Worm (Caenorhabditis elegans) whole organism, L4/young adult: ENCODE data around the gene C14C6.8.

ENCODE experiments used
- W03F9.2 ChIP-seq: fragments of 150-350 bp; optimal IDR thresholded peaks from 2 replicates; lab custom pipeline; 2014; ENCODE audit warnings: missing biosample characterization, missing genetic modification characterization
- dao-5 ChIP-seq: sonication (generic microtip); optimal IDR thresholded peaks from 2 replicates; lab custom pipeline; 2016; ENCODE audit warnings: missing genotype, missing genetic modification characterization, moderate library complexity, missing compliant biosample characterization
- him-1 ChIP-seq: sonication (generic microtip); optimal IDR thresholded peaks from 2 replicates; lab custom pipeline; 2016; ENCODE audit warnings: missing genotype, missing genetic modification reagents, missing genetic modification characterization, missing compliant biosample characterization

The C14C6.8 gene

DNA sequence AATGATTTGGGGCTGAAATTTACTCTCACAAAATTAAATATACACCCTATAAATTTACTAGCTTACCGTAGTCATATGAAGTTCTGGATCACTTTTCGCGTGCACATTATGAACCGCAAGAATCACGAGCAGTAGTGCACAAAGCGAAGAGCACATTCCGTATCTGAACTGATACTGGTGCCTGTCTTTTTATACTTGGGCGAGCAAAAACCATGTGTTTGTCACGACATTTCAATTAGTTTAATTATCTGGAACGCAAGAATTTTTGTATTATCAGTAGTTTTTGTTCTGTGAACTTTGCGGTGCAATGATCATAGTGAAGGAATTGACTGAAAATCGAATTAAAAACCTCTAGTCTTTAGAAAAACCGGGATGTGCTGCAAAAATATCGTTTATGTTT lies 28.9 kb downstream of the C14C6.8 start, which contains the start of gene lipl-3:
lipl-3 (minus strand) TSS at position 161 of the 400 bp plus-strand sequence.
- no peak for TF ChIP-seq dao-5 (tag; lab: Kevin White, UChicago)
- TF ChIP-seq him-1 (tag; lab: Kevin White, UChicago) = no peak
- no peak for TF ChIP-seq W03F9.2 (tag; lab: Kevin White, UChicago)

DNA sequence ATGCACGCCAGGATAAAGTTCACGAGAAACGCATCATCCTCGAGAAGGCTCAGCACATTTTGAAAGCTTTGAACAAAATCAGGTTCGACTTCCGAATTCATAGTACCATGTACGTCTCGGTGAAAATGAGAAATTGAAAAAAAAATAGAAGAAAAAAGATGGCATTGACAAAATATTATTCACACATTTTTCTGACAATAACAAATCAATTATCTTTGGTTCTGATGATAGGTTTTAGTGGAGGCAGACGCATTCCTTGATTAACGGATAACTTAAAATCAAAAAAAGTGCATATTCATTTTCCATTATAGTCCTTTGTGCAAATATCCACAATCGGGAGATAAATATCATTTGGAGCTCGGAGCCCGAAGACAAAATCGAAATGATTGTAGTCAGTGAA lies 31.4 kb downstream of the C14C6.8 start, which contains the start of gene srw-107:
srw-107 (minus strand) TSS at position 101 of the 400 bp plus-strand sequence.
- TF ChIP-seq him-1 (tag; lab: Kevin White, UChicago) (no peak), dao-5 (tag; lab: Kevin White, UChicago) (no peak), W03F9.2 (tag; lab: Kevin White, UChicago) (no peak)

DNA sequence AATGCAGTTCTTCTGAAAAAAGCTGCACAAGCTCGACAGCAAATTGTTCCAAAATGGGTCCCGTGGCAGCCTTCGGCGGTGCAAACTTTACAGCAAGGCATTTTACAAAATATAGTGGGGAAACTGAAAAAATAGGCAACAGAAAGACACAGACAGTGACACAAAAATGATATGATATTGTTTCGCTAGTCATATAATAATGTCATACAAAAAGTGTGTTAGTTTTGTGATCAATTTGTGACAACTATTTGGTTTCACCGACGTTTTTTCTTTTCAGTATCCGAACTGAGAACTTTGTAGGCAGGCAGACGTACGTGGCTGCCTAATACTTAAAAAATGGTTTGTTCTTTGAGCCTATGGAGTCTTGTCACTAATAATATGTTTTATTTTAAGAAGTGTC lies 33.5 kb downstream of the C14C6.8 start, which contains the start of gene nhr-210:
nhr-210 (minus strand) TSS at position 101 of the 400 bp plus-strand sequence.
- no peak for TF ChIP-seq dao-5 (tag; lab: Kevin White, UChicago)
- TF ChIP-seq W03F9.2 (tag; lab: Kevin White, UChicago) = no peak
- no peak for TF ChIP-seq him-1 (tag; lab: Kevin White, UChicago)

DNA sequence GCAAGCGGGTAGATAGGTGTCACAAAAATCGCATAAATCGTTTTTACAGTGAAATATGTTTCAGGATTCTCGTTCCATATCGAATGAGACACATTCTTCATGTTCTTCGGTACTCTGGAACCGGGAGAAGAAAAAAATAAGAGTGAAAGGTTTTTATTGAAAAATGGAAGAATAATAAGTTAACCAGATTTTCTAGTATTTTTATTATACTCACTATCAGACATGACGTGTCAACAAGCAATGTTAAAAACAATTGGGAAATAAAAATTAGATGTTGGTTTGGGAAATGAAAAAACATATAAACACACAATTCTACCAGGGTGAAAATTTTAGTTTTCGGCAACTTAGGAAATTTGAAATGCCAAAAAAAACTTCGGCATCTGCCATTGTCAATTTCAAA lies 40.5 kb downstream of the C14C6.8 start, which contains the start of gene srh-37:
srh-37 (minus strand) TSS at position 101 of the 400 bp plus-strand sequence.
- TF ChIP-seq him-1 (tag; lab: Kevin White, UChicago) (no peak), W03F9.2 (tag; lab: Kevin White, UChicago) (no peak), dao-5 (tag; lab: Kevin White, UChicago) (no peak)

DNA sequence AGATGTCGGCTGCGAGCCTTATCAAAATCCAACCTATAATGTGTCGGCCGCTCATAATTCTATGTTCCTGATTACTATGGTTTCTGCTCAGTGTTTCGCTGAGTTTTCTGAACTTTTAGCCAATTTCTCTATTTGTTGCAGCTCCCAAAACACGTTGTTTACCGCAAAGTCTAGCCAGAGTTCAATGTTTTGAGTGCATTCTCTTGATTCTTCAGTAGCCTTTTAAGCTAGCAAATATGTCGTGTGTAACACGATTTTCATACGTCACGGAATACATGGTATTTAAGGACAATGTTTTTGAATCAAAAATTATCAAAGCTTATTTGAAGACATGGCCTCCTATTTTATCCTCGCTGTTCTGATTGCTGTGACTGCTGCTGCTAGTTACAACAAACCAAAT lies 47.8 kb downstream of the C14C6.8 start, which contains the start of gene srlf-19:
srlf-19 (plus strand) TSS at position 301 of the 400 bp plus-strand sequence.
- no peak for TF ChIP-seq him-1 (tag; lab: Kevin White, UChicago)
- TF ChIP-seq dao-5 (tag; lab: Kevin White, UChicago) = no peak
- no peak for TF ChIP-seq W03F9.2 (tag; lab: Kevin White, UChicago)

DNA sequence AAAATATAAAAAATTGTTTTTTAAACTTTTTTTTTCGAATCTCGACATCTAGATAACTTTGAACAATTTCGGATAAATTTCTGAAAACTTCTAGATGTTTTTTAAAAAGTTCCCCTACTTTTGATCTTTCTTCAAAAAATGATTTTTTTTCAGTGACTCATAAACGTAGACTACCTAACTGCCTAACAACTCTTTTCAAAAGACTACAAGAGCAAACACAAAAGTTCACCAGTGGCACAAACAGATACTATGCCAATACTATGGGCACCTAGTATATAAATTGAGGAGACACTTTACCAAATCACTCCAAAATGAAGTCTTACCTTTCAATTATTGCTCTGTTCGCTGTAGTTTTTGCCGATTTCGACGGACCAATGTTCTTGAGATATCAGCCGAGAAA lies 49.2 kb downstream of the C14C6.8 start, which contains the start of gene srlf-35:
srlf-35 (plus strand) TSS at position 301 of the 400 bp plus-strand sequence.
- TF ChIP-seq him-1 (tag; lab: Kevin White, UChicago) (no peak), W03F9.2 (tag; lab: Kevin White, UChicago) (no peak), dao-5 (tag; lab: Kevin White, UChicago) (no peak)

DNA sequence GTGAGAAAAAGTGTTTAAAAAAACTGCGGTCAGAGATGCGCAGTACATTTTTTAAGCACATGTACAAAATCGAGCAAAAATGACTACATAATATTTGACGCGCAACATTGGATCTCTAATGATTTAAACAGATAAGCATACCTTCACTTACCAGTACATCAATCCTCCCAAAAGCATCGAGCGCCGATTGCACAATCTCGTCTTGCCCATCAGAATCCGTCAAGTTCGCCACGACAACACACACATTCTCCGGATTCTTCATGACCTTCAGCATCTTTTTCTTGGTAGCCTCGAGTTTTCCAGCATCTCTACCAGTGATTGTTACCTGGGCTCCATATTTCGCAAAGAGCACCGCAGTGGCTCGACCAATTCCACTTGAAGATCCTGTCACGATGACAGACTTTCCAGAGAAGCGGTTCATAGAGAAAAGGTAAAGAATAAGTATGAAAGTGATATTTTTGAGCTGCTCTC lies 50.1 kb downstream of the C14C6.8 start, which contains the start of gene T01G6.10:
T01G6.10 (minus strand) TSS at position 421 of the 471 bp plus-strand sequence.
- TF ChIP-seq him-1 (tag; lab: Kevin White, UChicago) (no peak), dao-5 (tag; lab: Kevin White, UChicago) (no peak), W03F9.2 (tag; lab: Kevin White, UChicago) (no peak)
